Fruit fly (Drosophila melanogaster) whole organism, embryonic: ENCODE results near the gene CG32373.
A peak's percentile ranks its signal among the peaks of the same experiment; 100 is the strongest.

Source experiments
- Atf3 ChIP-seq: fragments of 200-800 bp; sonication (Bioruptor generic); optimal IDR thresholded peaks from 3 replicates; lab custom pipeline; 2016; ENCODE audit warnings: missing biosample characterization, missing genetic modification characterization
- BEAF-32 ChIP-seq: fragments of 200-800 bp; sonication (Bioruptor generic); optimal IDR thresholded peaks from 3 replicates; lab custom pipeline; 2017; ENCODE audit warnings: missing biosample characterization, missing genetic modification characterization, mild to moderate bottlenecking, moderate library complexity, missing genetic modification reagents
- CG10654 ChIP-seq: fragments of 200-800 bp; sonication (Bioruptor generic); optimal IDR thresholded peaks from 2 replicates; lab custom pipeline; 2016; ENCODE audit warnings: missing biosample characterization, missing genetic modification characterization
- CG11247 ChIP-seq: fragments of 200-800 bp; sonication (Bioruptor generic); IDR thresholded peaks from 2 replicates; pipeline ENCODE4 v1.3.6; 2022; ENCODE audit warnings: missing biosample characterization, missing genetic modification characterization
- CG11504 ChIP-seq: fragments of 200-800 bp; sonication (Bioruptor generic); optimal IDR thresholded peaks from 3 replicates; lab custom pipeline; 2019; ENCODE audit warnings: missing biosample characterization, mild to moderate bottlenecking, missing genetic modification characterization, moderate library complexity
- CG13296 ChIP-seq: fragments of 200-800 bp; sonication (Bioruptor generic); optimal IDR thresholded peaks from 3 replicates; lab custom pipeline; 2018; ENCODE audit warnings: missing biosample characterization, mild to moderate bottlenecking, missing genetic modification characterization
- CG14441 ChIP-seq: fragments of 200-800 bp; sonication (Bioruptor generic); IDR thresholded peaks from 2 replicates; pipeline ENCODE4 v1.3.6; 2022; ENCODE audit warnings: missing biosample characterization, missing genetic modification characterization
- CG1647 ChIP-seq: fragments of 200-800 bp; sonication (Bioruptor generic); optimal IDR thresholded peaks from 3 replicates; lab custom pipeline; 2016; ENCODE audit warnings: missing biosample characterization, missing genetic modification characterization
- CG16779 ChIP-seq: fragments of 200-800 bp; sonication (Bioruptor generic); IDR thresholded peaks from 2 replicates; pipeline ENCODE4 v1.3.6; 2022; ENCODE audit warnings: missing biosample characterization, missing genetic modification characterization
- CG16815 ChIP-seq: fragments of 200-800 bp; sonication (Bioruptor generic); optimal IDR thresholded peaks from 3 replicates; lab custom pipeline; 2017; ENCODE audit warnings: missing biosample characterization, mild to moderate bottlenecking, missing genetic modification characterization
- CG30020 ChIP-seq: fragments of 200-800 bp; optimal IDR thresholded peaks from 2 replicates; lab custom pipeline; 2019; ENCODE audit warnings: missing biosample characterization, mild to moderate bottlenecking, missing genetic modification characterization, moderate library complexity
- CG30431 ChIP-seq: fragments of 200-800 bp; sonication (Bioruptor generic); optimal IDR thresholded peaks from 2 replicates; lab custom pipeline; 2017; ENCODE audit warnings: missing biosample characterization, missing genetic modification characterization
- CG31365 ChIP-seq: fragments of 200-800 bp; sonication (Bioruptor generic); optimal IDR thresholded peaks from 2 replicates; lab custom pipeline; 2018; ENCODE audit warnings: missing biosample characterization, mild to moderate bottlenecking, missing genetic modification characterization
- CG32767 ChIP-seq: fragments of 200-800 bp; sonication (Bioruptor generic); IDR thresholded peaks from 2 replicates; pipeline ENCODE4 v1.3.6; 2022; ENCODE audit warnings: missing biosample characterization, missing genetic modification characterization
- CG34376 ChIP-seq: fragments of 200-800 bp; sonication (Bioruptor generic); optimal IDR thresholded peaks from 2 replicates; lab custom pipeline; 2018; ENCODE audit warnings: missing biosample characterization, mild to moderate bottlenecking, missing genetic modification characterization
- CG5180 ChIP-seq: fragments of 200-800 bp; sonication (Bioruptor generic); optimal IDR thresholded peaks from 3 replicates; lab custom pipeline; 2017; ENCODE audit warnings: missing biosample characterization, missing genetic modification characterization, mild to moderate bottlenecking, moderate library complexity, missing genetic modification reagents
- CG7928 ChIP-seq: fragments of 200-800 bp; sonication (Bioruptor generic); optimal IDR thresholded peaks from 2 replicates; lab custom pipeline; 2017; ENCODE audit warnings: missing biosample characterization, mild to moderate bottlenecking, missing genetic modification characterization
- CG9609 ChIP-seq: fragments of 200-800 bp; sonication (Bioruptor generic); optimal IDR thresholded peaks from 3 replicates; lab custom pipeline; 2016; ENCODE audit warnings: missing biosample characterization, missing genetic modification characterization
- CkIIα-i1 ChIP-seq: fragments of 200-800 bp; sonication (Bioruptor generic); IDR thresholded peaks from 2 replicates; pipeline ENCODE4 v1.3.6; 2022; ENCODE audit warnings: missing biosample characterization, missing genetic modification characterization
- Dref ChIP-seq: fragments of 200-800 bp; sonication (Bioruptor generic); IDR thresholded peaks from 2 replicates; pipeline ENCODE4 v1.3.6; 2022; ENCODE audit warnings: missing biosample characterization, missing genetic modification characterization
- Elba2 ChIP-seq: fragments of 200-800 bp; sonication (Bioruptor generic); optimal IDR thresholded peaks from 3 replicates; lab custom pipeline; 2016; ENCODE audit warnings: missing biosample characterization, missing genetic modification characterization
- Fer3 ChIP-seq: fragments of 200-800 bp; sonication (Bioruptor generic); optimal IDR thresholded peaks from 2 replicates; lab custom pipeline; 2018; ENCODE audit warnings: missing biosample characterization, mild to moderate bottlenecking, missing genetic modification characterization, moderate library complexity
- Hmx ChIP-seq: fragments of 200-800 bp; sonication (Bioruptor generic); optimal IDR thresholded peaks from 2 replicates; lab custom pipeline; 2016; ENCODE audit warnings: missing biosample characterization, missing genetic modification characterization
- Lim3 ChIP-seq: fragments of 200-800 bp; sonication (Bioruptor generic); IDR thresholded peaks from 2 replicates; pipeline ENCODE4 v1.3.6; 2022; ENCODE audit warnings: missing biosample characterization, missing genetic modification characterization
- MBD-R2 ChIP-seq: fragments of 200-800 bp; sonication (Bioruptor generic); IDR thresholded peaks from 2 replicates; pipeline ENCODE4 v1.3.6; 2022; ENCODE audit warnings: missing biosample characterization, missing genetic modification characterization
- NfI ChIP-seq: fragments of 200-800 bp; sonication (Bioruptor generic); optimal IDR thresholded peaks from 3 replicates; lab custom pipeline; 2018; ENCODE audit warnings: missing biosample characterization, mild to moderate bottlenecking, missing genetic modification characterization, moderate library complexity
- Stat92E ChIP-seq, 3 experiments: fragments of >200 bp in 2 of 3; fragments of 200-800 bp in 1 of 3; sonication (Bioruptor generic) in 1 of 3; optimal IDR thresholded peaks; 2 replicates each; lab custom pipeline; 2017 to 2019; ENCODE audit warnings: missing biosample characterization in 3 of 3, missing genetic modification characterization in 3 of 3, mild to moderate bottlenecking in 1 of 3, moderate library complexity in 1 of 3
- Usf ChIP-seq: fragments of 200-800 bp; sonication (Bioruptor generic); optimal IDR thresholded peaks from 2 replicates; lab custom pipeline; 2017; ENCODE audit warnings: missing genotype, missing biosample characterization, missing genetic modification characterization
- ato ChIP-seq: fragments of 200-800 bp; sonication (Bioruptor generic); IDR thresholded peaks from 2 replicates; pipeline ENCODE4 v1.3.6; 2022; ENCODE audit warnings: missing biosample characterization, missing genetic modification characterization; ENCODE audit not compliant: partially characterized antibody
- bigmax ChIP-seq: fragments of 200-800 bp; sonication (Bioruptor generic); optimal IDR thresholded peaks from 2 replicates; lab custom pipeline; 2018; ENCODE audit warnings: missing biosample characterization, mild to moderate bottlenecking, missing genetic modification characterization
- bowl ChIP-seq: fragments of 200-800 bp; sonication (Bioruptor generic); IDR thresholded peaks from 2 replicates; pipeline ENCODE4 v1.3.6; 2022; ENCODE audit warnings: missing biosample characterization, missing genetic modification characterization
- br ChIP-seq: fragments of >200 bp; optimal IDR thresholded peaks from 2 replicates; lab custom pipeline; 2017
- caup ChIP-seq: fragments of 200-800 bp; sonication (Bioruptor generic); optimal IDR thresholded peaks from 3 replicates; lab custom pipeline; 2017; ENCODE audit warnings: missing biosample characterization, mild to moderate bottlenecking, missing genetic modification characterization, moderate library complexity; ENCODE audit not compliant: severe bottlenecking
- corto ChIP-seq: fragments of 200-800 bp; sonication (Bioruptor generic); optimal IDR thresholded peaks from 2 replicates; lab custom pipeline; 2016; ENCODE audit warnings: missing biosample characterization, mild to moderate bottlenecking, missing genetic modification characterization, moderate library complexity
- dm ChIP-seq: fragments of 200-800 bp; sonication (Bioruptor generic); optimal IDR thresholded peaks from 3 replicates; lab custom pipeline; 2016; ENCODE audit warnings: missing biosample characterization, missing genetic modification characterization
- dysf ChIP-seq: fragments of 200-800 bp; sonication (Bioruptor generic); IDR thresholded peaks from 3 replicates; pipeline ENCODE4 v1.3.6; 2022; ENCODE audit warnings: missing biosample characterization, missing genetic modification characterization
- exex ChIP-seq: fragments of 200-800 bp; sonication (Bioruptor generic); optimal IDR thresholded peaks from 4 replicates; lab custom pipeline; 2018; ENCODE audit warnings: missing biosample characterization, mild to moderate bottlenecking, missing genetic modification characterization, moderate library complexity
- ftz-f1 ChIP-seq: fragments of 200-800 bp; sonication (Bioruptor generic); optimal IDR thresholded peaks from 2 replicates; lab custom pipeline; 2016; ENCODE audit warnings: missing biosample characterization, missing genetic modification characterization
- fu2 ChIP-seq: fragments of 200-800 bp; sonication (Bioruptor generic); optimal IDR thresholded peaks from 2 replicates; lab custom pipeline; 2016; ENCODE audit warnings: missing biosample characterization, missing genetic modification characterization
- gce ChIP-seq: fragments of 200-800 bp; sonication (Bioruptor generic); IDR thresholded peaks from 3 replicates; pipeline ENCODE4 v1.3.6; 2022; ENCODE audit warnings: missing biosample characterization, missing genetic modification characterization
- gcm ChIP-seq: fragments of 200-800 bp; sonication (Bioruptor generic); optimal IDR thresholded peaks from 2 replicates; lab custom pipeline; 2019; ENCODE audit warnings: missing biosample characterization, mild to moderate bottlenecking, missing genetic modification characterization, moderate library complexity
- pan ChIP-seq, 4 experiments: fragments of >200 bp in 3 of 4; fragments of 200-800 bp in 1 of 4; sonication (Bioruptor generic) in 1 of 4; optimal IDR thresholded peaks in 3 of 4; IDR thresholded peaks in 1 of 4; 2 replicates each; pipeline versions ENCODE4 v1.3.6 to Lab custom; 2017 to 2022; ENCODE audit warnings: missing biosample characterization in 2 of 4, missing genetic modification characterization in 2 of 4, mixed read lengths in 1 of 4
- peb ChIP-seq: fragments of 200-800 bp; sonication (Bioruptor generic); IDR thresholded peaks from 2 replicates; pipeline ENCODE4 v1.3.6; 2022; ENCODE audit warnings: missing biosample characterization, missing genetic modification characterization
- shn ChIP-seq: fragments of 200-800 bp; sonication (Bioruptor generic); optimal IDR thresholded peaks from 3 replicates; lab custom pipeline; 2016; ENCODE audit warnings: missing biosample characterization, missing genetic modification characterization
- sima ChIP-seq: fragments of 200-800 bp; sonication (Bioruptor generic); optimal IDR thresholded peaks from 2 replicates; lab custom pipeline; 2016; ENCODE audit warnings: missing biosample characterization, missing genetic modification characterization
- slp2 ChIP-seq: fragments of 200-800 bp; sonication (Bioruptor generic); optimal IDR thresholded peaks from 2 replicates; lab custom pipeline; 2016; ENCODE audit warnings: missing biosample characterization, missing genetic modification characterization
- sqz ChIP-seq: fragments of 200-800 bp; sonication (Bioruptor generic); optimal IDR thresholded peaks from 3 replicates; lab custom pipeline; 2018; ENCODE audit warnings: missing biosample characterization, mild to moderate bottlenecking, missing genetic modification characterization
- sug ChIP-seq: fragments of 200-800 bp; optimal IDR thresholded peaks from 2 replicates; lab custom pipeline; 2019; ENCODE audit warnings: missing biosample characterization, mild to moderate bottlenecking, missing genetic modification characterization, moderate library complexity
- tx ChIP-seq: fragments of 200-800 bp; sonication (Bioruptor generic); optimal IDR thresholded peaks from 2 replicates; lab custom pipeline; 2016; ENCODE audit warnings: missing biosample characterization, missing genetic modification characterization
- vnd ChIP-seq: fragments of 200-800 bp; sonication (Bioruptor generic); IDR thresholded peaks from 3 replicates; pipeline ENCODE4 v1.3.6; 2022; ENCODE audit warnings: missing biosample characterization, missing genetic modification characterization; ENCODE audit not compliant: partially characterized antibody

CG32373 gene

DNA sequence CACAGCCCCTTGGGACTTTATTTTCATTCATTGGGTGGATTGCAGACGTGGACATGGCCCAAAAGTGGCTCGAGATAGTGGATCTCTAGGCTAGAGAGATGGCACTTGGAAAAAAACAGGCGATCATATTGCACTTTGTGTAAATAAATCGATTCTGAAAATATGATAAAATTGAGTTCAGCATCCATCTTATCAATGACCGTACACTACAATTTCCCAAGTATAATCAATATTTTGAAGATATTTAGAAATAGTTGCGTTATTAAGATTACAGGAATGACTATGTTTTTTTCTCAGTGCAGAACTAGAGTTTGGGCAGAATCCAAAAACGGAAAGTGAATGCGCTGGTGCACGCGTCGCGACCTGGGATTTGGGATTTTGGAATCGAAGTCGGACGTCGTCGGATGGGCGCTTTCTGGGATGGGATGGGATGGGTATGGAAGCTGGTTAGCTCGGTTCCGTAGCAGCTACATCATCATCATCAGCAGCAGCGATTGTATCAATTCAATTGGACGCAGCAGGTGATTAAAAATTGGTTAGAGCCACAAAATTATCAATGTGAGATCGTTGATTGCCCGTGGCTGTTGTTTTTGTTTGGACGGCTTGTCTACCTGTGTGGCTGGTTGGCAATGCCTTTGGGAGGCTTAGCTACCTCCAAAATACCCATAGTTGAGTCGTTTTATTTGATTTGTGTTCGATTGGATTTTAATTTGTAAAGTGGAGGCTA is 15.4 kb upstream of the CG32373 start (continued):
- TF ChIP-seq Usf (GFP tag; lab: Kevin White, UChicago) = no peak
- peak; percentile 2 for TF ChIP-seq slp2 (GFP tag; lab: Kevin White, UChicago)
- TF ChIP-seq corto (GFP tag; lab: Kevin White, UChicago) = no peak
- TF ChIP-seq CG13296 (GFP tag; lab: Kevin White, UChicago) = no peak
- TF ChIP-seq Dref (GFP tag; lab: Robert Waterston, UW) = no peak
- TF ChIP-seq fu2 (GFP tag; lab: Kevin White, UChicago) = no peak
- TF ChIP-seq bigmax = no peak
- no peak for TF ChIP-seq gce (GFP tag; lab: Robert Waterston, UW)
- no peak for TF ChIP-seq shn (GFP tag; lab: Kevin White, UChicago)
- TF ChIP-seq CG1647 (GFP tag; lab: Kevin White, UChicago) = no peak
- no peak for TF ChIP-seq Fer3 (tag; lab: Kevin White, UChicago)
- no peak for TF ChIP-seq CG9609 (GFP tag; lab: Kevin White, UChicago)
- TF ChIP-seq caup (GFP tag; lab: Kevin White, UChicago) = no peak
- no peak for TF ChIP-seq CG11247 (GFP tag; lab: Robert Waterston, UW)
- TF ChIP-seq exex (tag; lab: Kevin White, UChicago) = no peak
- no peak for TF ChIP-seq Elba2 (GFP tag; lab: Kevin White, UChicago)
- TF ChIP-seq BEAF-32 = no peak
- no peak for TF ChIP-seq Atf3
- no peak for TF ChIP-seq sima (GFP tag; lab: Kevin White, UChicago)
- TF ChIP-seq dm (GFP tag; lab: Kevin White, UChicago) = no peak
- TF ChIP-seq CG11504 (tag; lab: Kevin White, UChicago) = peak; percentile 72
- TF ChIP-seq ftz-f1 (GFP tag; lab: Kevin White, UChicago) = no peak
- TF ChIP-seq Hmx = no peak
- TF ChIP-seq CG14441 = no peak
- TF ChIP-seq CG10654 (GFP tag; lab: Kevin White, UChicago) = no peak
- TF ChIP-seq sug (tag; lab: Kevin White, UChicago) = no peak
- no peak for TF ChIP-seq CG30020
- TF ChIP-seq CG34376 (GFP tag; lab: Kevin White, UChicago) = no peak
- no peak for TF ChIP-seq CG16815 (GFP tag; lab: Kevin White, UChicago)
- peak; percentile 65; the same call in 2 of the 3 replicates for TF ChIP-seq dysf
- TF ChIP-seq CG16779 (GFP tag; lab: Robert Waterston, UW) = no peak
- no peak for TF ChIP-seq tx
- TF ChIP-seq CG30431 (GFP tag; lab: Kevin White, UChicago) = no peak
- no peak for TF ChIP-seq NfI
- TF ChIP-seq CG32767 (GFP tag; lab: Robert Waterston, UW) = no peak
- no peak for TF ChIP-seq br (lab: Kevin White, UChicago)
- no peak for TF ChIP-seq ato (GFP tag; lab: Robert Waterston, UW)
- TF ChIP-seq CG7928 (GFP tag; lab: Kevin White, UChicago) = no peak
- no peak for TF ChIP-seq pan (optimal IDR thresholded peaks at IDR 0.05; lab: Kevin White, UChicago)
- TF ChIP-seq pan (GFP tag; optimal IDR thresholded peaks at IDR 0.05 in 1 of 2, IDR thresholded peaks at IDR 0.05 in 1 of 2) = peak in 1 of 2 experiments; percentile 25
- peak in 1 of 3 experiments; percentile 37 for TF ChIP-seq Stat92E (GFP tag; optimal IDR thresholded peaks at IDR 0.05; lab: Kevin White, UChicago)
- TF ChIP-seq CG5180 = no peak
- no peak for TF ChIP-seq bowl (GFP tag; lab: Robert Waterston, UW)
- no peak for TF ChIP-seq MBD-R2 (GFP tag; lab: Robert Waterston, UW)
- no peak for TF ChIP-seq vnd
- no peak for TF ChIP-seq CG31365
- peak; percentile 34; the same call in 1 of the 2 replicates for TF ChIP-seq peb
- TF ChIP-seq Lim3 (GFP tag; lab: Robert Waterston, UW) = no peak
- TF ChIP-seq gcm (GFP tag; lab: Kevin White, UChicago) = no peak
- TF ChIP-seq sqz = no peak
- TF ChIP-seq CkIIα-i1 (GFP tag; lab: Robert Waterston, UW) = no peak
